Worm (Caenorhabditis elegans) whole organism, L4 larva: ENCODE results near the gene rps-0.

Source experiments
- R02D3.7 ChIP-seq: fragments of 150-350 bp; sonication (generic microtip); optimal IDR thresholded peaks from 3 replicates; lab custom pipeline; 2014; ENCODE audit warnings: missing biosample characterization, missing genetic modification characterization
- Y5F2A.4 ChIP-seq: fragments of 200-800 bp; sonication (Bioruptor generic); optimal IDR thresholded peaks from 2 replicates; lab custom pipeline; 2018; ENCODE audit warnings: mild to moderate bottlenecking, missing genetic modification characterization, missing compliant biosample characterization
- ceh-82 ChIP-seq: sonication (generic microtip); optimal IDR thresholded peaks from 2 replicates; lab custom pipeline; 2017; ENCODE audit warnings: missing biosample characterization, missing genetic modification characterization
- dve-1 ChIP-seq: sonication (generic microtip); optimal IDR thresholded peaks from 2 replicates; lab custom pipeline; 2017; ENCODE audit warnings: antibody characterized with exemption, mild to moderate bottlenecking, missing genetic modification characterization, missing compliant biosample characterization; ENCODE audit not compliant: insufficient read depth
- fkh-10 ChIP-seq: fragments of 150-350 bp; optimal IDR thresholded peaks from 2 replicates; lab custom pipeline; 2014; ENCODE audit warnings: missing biosample characterization, missing genetic modification reagents, missing genetic modification characterization
- lin-1 ChIP-seq: fragments of 200-800 bp; sonication (Bioruptor generic); IDR thresholded peaks from 2 replicates; pipeline ENCODE4 v1.3.6; 2022; ENCODE audit warnings: missing genetic modification reagents, missing genetic modification characterization, missing compliant biosample characterization
- lin-13 ChIP-seq: fragments of 150-350 bp; optimal IDR thresholded peaks from 2 replicates; lab custom pipeline; 2014; ENCODE audit warnings: missing biosample characterization, missing genetic modification reagents, missing genetic modification characterization
- lin-15B ChIP-seq: fragments of 150-350 bp; sonication (generic microtip); optimal IDR thresholded peaks from 3 replicates; lab custom pipeline; 2014; ENCODE audit warnings: missing biosample characterization, missing genetic modification characterization
- lin-39 ChIP-seq: fragments of 150-350 bp; optimal IDR thresholded peaks from 2 replicates; lab custom pipeline; 2014; ENCODE audit warnings: missing biosample characterization, missing genetic modification reagents, missing genetic modification characterization
- nhr-41 ChIP-seq: fragments of 200-800 bp; sonication (Bioruptor generic); IDR thresholded peaks from 2 replicates; pipeline ENCODE4 v1.3.6; 2022; ENCODE audit warnings: missing genetic modification reagents, missing genetic modification characterization, missing compliant biosample characterization
- unc-130 ChIP-seq: sonication (generic microtip); optimal IDR thresholded peaks from 2 replicates; lab custom pipeline; 2016; ENCODE audit warnings: missing genetic modification reagents, missing genetic modification characterization, missing compliant biosample characterization

- peak; percentile 37 for TF ChIP-seq R02D3.7 (tag; lab: Kevin White, UChicago)
- peak; percentile 96 for TF ChIP-seq fkh-10 (GFP tag; lab: Kevin White, UChicago)
- peak; percentile 95 for TF ChIP-seq dve-1 (tag; lab: Kevin White, UChicago)
- peak; percentile 79 for TF ChIP-seq lin-15B
- peak; percentile 37 for TF ChIP-seq Y5F2A.4 (GFP tag; lab: Kevin White, UChicago)
- TF ChIP-seq lin-13 (GFP tag; lab: Kevin White, UChicago) = peak; percentile 94
- TF ChIP-seq unc-130 (GFP tag; lab: Kevin White, UChicago) = peak; percentile 71
- no peak for TF ChIP-seq lin-39 (tag; lab: Kevin White, UChicago)
- TF ChIP-seq lin-1 (GFP tag; lab: Robert Waterston, UW) = peak; percentile 87
- TF ChIP-seq ceh-82 = no peak
- TF ChIP-seq nhr-41 (GFP tag; lab: Robert Waterston, UW) = peak; percentile 51; the same call in 1 of the 2 replicates
These were observed 3.1 kb upstream of the rps-0 start, which contains the start of gene fbxl-2 for ce11 chrIII:4756983-4757382.
